Fruit fly (Drosophila melanogaster) whole organism, embryonic: ENCODE results near the gene RpL37A.

ENCODE experiments used
- B-H1 ChIP-seq: fragments of 200-800 bp; sonication (Bioruptor generic); IDR thresholded peaks from 3 replicates; pipeline ENCODE4 v1.3.6; 2022; ENCODE audit warnings: missing biosample characterization, missing genetic modification characterization
- Bgb ChIP-seq: fragments of 200-800 bp; sonication (Bioruptor generic); IDR thresholded peaks from 2 replicates; pipeline ENCODE4 v1.3.6; 2022; ENCODE audit warnings: missing biosample characterization, missing genetic modification characterization; ENCODE audit not compliant: partially characterized antibody
- Blimp-1 ChIP-seq: fragments of 200-800 bp; sonication (Bioruptor generic); optimal IDR thresholded peaks from 3 replicates; lab custom pipeline; 2018; ENCODE audit warnings: missing biosample characterization, missing genetic modification characterization, mild to moderate bottlenecking, moderate library complexity, missing genetic modification reagents
- CG10209 ChIP-seq: fragments of 200-800 bp; sonication (Bioruptor generic); optimal IDR thresholded peaks from 3 replicates; lab custom pipeline; 2017; ENCODE audit warnings: missing biosample characterization, mild to moderate bottlenecking, missing genetic modification characterization, missing genetic modification reagents
- CG13296 ChIP-seq: fragments of 200-800 bp; sonication (Bioruptor generic); optimal IDR thresholded peaks from 3 replicates; lab custom pipeline; 2018; ENCODE audit warnings: missing biosample characterization, mild to moderate bottlenecking, missing genetic modification characterization
- CG1529 ChIP-seq: fragments of 200-800 bp; sonication (Bioruptor generic); optimal IDR thresholded peaks from 3 replicates; lab custom pipeline; 2018; ENCODE audit warnings: missing biosample characterization, missing genetic modification characterization
- CG16863 ChIP-seq: fragments of 200-800 bp; sonication (Bioruptor generic); optimal IDR thresholded peaks from 3 replicates; lab custom pipeline; 2016; ENCODE audit warnings: missing biosample characterization, missing genetic modification characterization
- CG17328 ChIP-seq: fragments of 200-800 bp; sonication (Bioruptor generic); IDR thresholded peaks from 2 replicates; pipeline ENCODE4 v1.3.6; 2022; ENCODE audit warnings: missing biosample characterization, missing genetic modification characterization
- CG18764 ChIP-seq: fragments of 200-800 bp; sonication (Bioruptor generic); optimal IDR thresholded peaks from 3 replicates; lab custom pipeline; 2016; ENCODE audit warnings: missing biosample characterization, missing genetic modification characterization
- CG33213 ChIP-seq: fragments of 200-800 bp; sonication (Bioruptor generic); optimal IDR thresholded peaks from 3 replicates; lab custom pipeline; 2016; ENCODE audit warnings: missing biosample characterization, missing genetic modification characterization
- CG4328 ChIP-seq: fragments of 200-800 bp; sonication (Bioruptor generic); optimal IDR thresholded peaks from 3 replicates; lab custom pipeline; 2017; ENCODE audit warnings: missing biosample characterization, missing genetic modification reagents, missing genetic modification characterization
- CG4360 ChIP-seq: fragments of 200-800 bp; sonication (Bioruptor generic); IDR thresholded peaks from 2 replicates; pipeline ENCODE4 v1.3.6; 2022; ENCODE audit warnings: missing biosample characterization, missing genetic modification characterization
- CG4707 ChIP-seq: fragments of 200-800 bp; sonication (Bioruptor generic); optimal IDR thresholded peaks from 2 replicates; lab custom pipeline; 2018; ENCODE audit warnings: missing biosample characterization, mild to moderate bottlenecking, missing genetic modification characterization, moderate library complexity
- CG4730 ChIP-seq: fragments of 200-800 bp; sonication (Bioruptor generic); IDR thresholded peaks from 2 replicates; pipeline ENCODE4 v1.3.6; 2022; ENCODE audit warnings: missing biosample characterization, missing genetic modification characterization
- CG6654 ChIP-seq: fragments of 200-800 bp; sonication (Bioruptor generic); optimal IDR thresholded peaks from 2 replicates; lab custom pipeline; 2017; ENCODE audit warnings: missing biosample characterization, mild to moderate bottlenecking, missing genetic modification characterization
- CG6683 ChIP-seq: fragments of 200-800 bp; sonication (Bioruptor generic); optimal IDR thresholded peaks from 2 replicates; lab custom pipeline; 2017; ENCODE audit warnings: missing biosample characterization, mild to moderate bottlenecking, missing genetic modification characterization, missing genetic modification reagents
- CG7839 ChIP-seq: fragments of 200-800 bp; sonication (Bioruptor generic); optimal IDR thresholded peaks from 3 replicates; lab custom pipeline; 2018; ENCODE audit warnings: missing biosample characterization, mild to moderate bottlenecking, missing genetic modification characterization, moderate library complexity
- CG7963 ChIP-seq: fragments of 200-800 bp; sonication (Bioruptor generic); IDR thresholded peaks from 3 replicates; pipeline ENCODE4 v1.3.6; 2022; ENCODE audit warnings: missing biosample characterization, missing genetic modification characterization; ENCODE audit not compliant: partially characterized antibody
- CG8089 ChIP-seq: fragments of 200-800 bp; sonication (Bioruptor generic); optimal IDR thresholded peaks from 3 replicates; lab custom pipeline; 2016; ENCODE audit warnings: missing biosample characterization, missing genetic modification characterization
- E2f2 ChIP-seq: fragments of 200-800 bp; sonication (Bioruptor generic); IDR thresholded peaks from 2 replicates; pipeline ENCODE4 v1.3.6; 2022; ENCODE audit warnings: missing biosample characterization, missing genetic modification characterization
- Gug ChIP-seq: fragments of 200-800 bp; sonication (Bioruptor generic); IDR thresholded peaks from 4 replicates; pipeline ENCODE4 v1.3.6; 2022; ENCODE audit warnings: missing biosample characterization, missing genetic modification characterization
- NC2β ChIP-seq: fragments of 200-800 bp; sonication (Bioruptor generic); optimal IDR thresholded peaks from 2 replicates; lab custom pipeline; 2016; ENCODE audit warnings: missing biosample characterization, missing genetic modification characterization
- Scr ChIP-seq: fragments of 200-800 bp; sonication (Bioruptor generic); IDR thresholded peaks from 2 replicates; pipeline ENCODE4 v1.3.6; 2022; ENCODE audit warnings: missing biosample characterization, missing genetic modification characterization; ENCODE audit not compliant: partially characterized antibody
- Side ChIP-seq: fragments of 200-800 bp; sonication (Bioruptor generic); optimal IDR thresholded peaks from 2 replicates; lab custom pipeline; 2016; ENCODE audit warnings: missing biosample characterization, missing genetic modification characterization
- Sox100B ChIP-seq: fragments of 200-800 bp; sonication (Bioruptor generic); optimal IDR thresholded peaks from 3 replicates; lab custom pipeline; 2018; ENCODE audit warnings: missing biosample characterization, mild to moderate bottlenecking, missing genetic modification characterization
- Sry-δ ChIP-seq: fragments of 200-800 bp; sonication (Bioruptor generic); optimal IDR thresholded peaks from 2 replicates; lab custom pipeline; 2016; ENCODE audit warnings: missing biosample characterization, missing genetic modification characterization
- Tbp ChIP-seq: fragments of >200 bp; optimal IDR thresholded peaks from 2 replicates; lab custom pipeline; 2018; ENCODE audit warnings: missing biosample characterization, missing genetic modification characterization
- ac ChIP-seq: fragments of 200-800 bp; sonication (Bioruptor generic); optimal IDR thresholded peaks from 3 replicates; lab custom pipeline; 2017; ENCODE audit warnings: missing biosample characterization, mild to moderate bottlenecking, missing genetic modification characterization
- al ChIP-seq: fragments of 200-800 bp; sonication (Bioruptor generic); IDR thresholded peaks from 2 replicates; pipeline ENCODE4 v1.3.6; 2022; ENCODE audit warnings: missing biosample characterization, missing genetic modification characterization
- bigmax ChIP-seq: fragments of 200-800 bp; sonication (Bioruptor generic); optimal IDR thresholded peaks from 2 replicates; lab custom pipeline; 2018; ENCODE audit warnings: missing biosample characterization, mild to moderate bottlenecking, missing genetic modification characterization
- br ChIP-seq: fragments of >200 bp; optimal IDR thresholded peaks from 2 replicates; lab custom pipeline; 2017
- bsh ChIP-seq, 2 experiments: fragments of 200-800 bp; sonication (Bioruptor generic); optimal IDR thresholded peaks; 2 replicates each; lab custom pipeline; 2017 to 2018; ENCODE audit warnings: mild to moderate bottlenecking in 2 of 2, missing biosample characterization in 2 of 2, missing genetic modification characterization in 2 of 2, moderate library complexity in 1 of 2
- cg ChIP-seq: fragments of 200-800 bp; sonication (Bioruptor generic); optimal IDR thresholded peaks from 3 replicates; lab custom pipeline; 2019; ENCODE audit warnings: missing biosample characterization, mild to moderate bottlenecking, missing genetic modification characterization, moderate library complexity
- crp ChIP-seq, 2 experiments: fragments of 200-800 bp; sonication (Bioruptor generic); optimal IDR thresholded peaks; 2 replicates in 1 of 2; 3 replicates in 1 of 2; lab custom pipeline; 2017; ENCODE audit warnings: missing biosample characterization in 2 of 2, missing genetic modification characterization in 2 of 2, mild to moderate bottlenecking in 1 of 2, moderate library complexity in 1 of 2
- danr ChIP-seq: fragments of 200-800 bp; sonication (Bioruptor generic); IDR thresholded peaks from 2 replicates; pipeline ENCODE4 v1.3.6; 2022; ENCODE audit warnings: missing biosample characterization, missing genetic modification characterization
- dati ChIP-seq: fragments of 200-800 bp; sonication (Bioruptor generic); IDR thresholded peaks from 2 replicates; pipeline ENCODE4 v1.3.6; 2022; ENCODE audit warnings: missing biosample characterization, missing genetic modification characterization
- dimm ChIP-seq: fragments of 200-800 bp; sonication (Bioruptor generic); IDR thresholded peaks from 2 replicates; pipeline ENCODE4 v1.3.6; 2022; ENCODE audit warnings: missing biosample characterization, missing genetic modification characterization
- dmrt99B ChIP-seq: fragments of 200-800 bp; sonication (Bioruptor generic); optimal IDR thresholded peaks from 2 replicates; lab custom pipeline; 2018; ENCODE audit warnings: missing biosample characterization, mild to moderate bottlenecking, missing genetic modification characterization, moderate library complexity
- fd64A ChIP-seq: fragments of 200-800 bp; sonication (Bioruptor generic); optimal IDR thresholded peaks from 3 replicates; lab custom pipeline; 2018; ENCODE audit warnings: missing biosample characterization, mild to moderate bottlenecking, missing genetic modification characterization
- grn ChIP-seq: fragments of 200-800 bp; sonication (Bioruptor generic); optimal IDR thresholded peaks from 3 replicates; lab custom pipeline; 2017; ENCODE audit warnings: missing biosample characterization, missing genetic modification characterization
- jing ChIP-seq: fragments of 200-800 bp; sonication (Bioruptor generic); optimal IDR thresholded peaks from 2 replicates; lab custom pipeline; 2018; ENCODE audit warnings: missing biosample characterization, mild to moderate bottlenecking, missing genetic modification characterization
- lab ChIP-seq: fragments of 200-800 bp; sonication (Bioruptor generic); optimal IDR thresholded peaks from 3 replicates; lab custom pipeline; 2017; ENCODE audit warnings: missing biosample characterization, missing genetic modification characterization, mild to moderate bottlenecking, moderate library complexity, missing genetic modification reagents
- lmd ChIP-seq: fragments of 200-800 bp; sonication (Bioruptor generic); IDR thresholded peaks from 2 replicates; pipeline ENCODE4 v1.3.6; 2022; ENCODE audit warnings: missing biosample characterization, missing genetic modification characterization
- lov ChIP-seq, 2 experiments: fragments of 200-800 bp in 1 of 2; fragments of >200 bp in 1 of 2; sonication (Bioruptor generic) in 1 of 2; IDR thresholded peaks in 1 of 2; optimal IDR thresholded peaks in 1 of 2; 2 replicates in 1 of 2; 3 replicates in 1 of 2; pipeline versions ENCODE4 v1.3.6 to Lab custom; 2017 to 2022; ENCODE audit warnings: missing biosample characterization in 1 of 2, missing genetic modification characterization in 1 of 2
- nmo ChIP-seq: fragments of 200-800 bp; sonication (Bioruptor generic); optimal IDR thresholded peaks from 2 replicates; lab custom pipeline; 2018; ENCODE audit warnings: missing biosample characterization, mild to moderate bottlenecking, missing genetic modification characterization, moderate library complexity
- pum ChIP-seq: fragments of 200-800 bp; sonication (Bioruptor generic); optimal IDR thresholded peaks from 2 replicates; lab custom pipeline; 2016; ENCODE audit warnings: missing biosample characterization, missing genetic modification characterization
- sna ChIP-seq: fragments of 200-800 bp; sonication (Bioruptor generic); IDR thresholded peaks from 2 replicates; pipeline ENCODE4 v1.3.6; 2022; ENCODE audit warnings: missing biosample characterization, missing genetic modification characterization; ENCODE audit not compliant: partially characterized antibody
- tin ChIP-seq: fragments of 200-800 bp; sonication (Bioruptor generic); optimal IDR thresholded peaks from 3 replicates; lab custom pipeline; 2016; ENCODE audit warnings: missing biosample characterization, missing genetic modification characterization

The RpL37A gene

DNA sequence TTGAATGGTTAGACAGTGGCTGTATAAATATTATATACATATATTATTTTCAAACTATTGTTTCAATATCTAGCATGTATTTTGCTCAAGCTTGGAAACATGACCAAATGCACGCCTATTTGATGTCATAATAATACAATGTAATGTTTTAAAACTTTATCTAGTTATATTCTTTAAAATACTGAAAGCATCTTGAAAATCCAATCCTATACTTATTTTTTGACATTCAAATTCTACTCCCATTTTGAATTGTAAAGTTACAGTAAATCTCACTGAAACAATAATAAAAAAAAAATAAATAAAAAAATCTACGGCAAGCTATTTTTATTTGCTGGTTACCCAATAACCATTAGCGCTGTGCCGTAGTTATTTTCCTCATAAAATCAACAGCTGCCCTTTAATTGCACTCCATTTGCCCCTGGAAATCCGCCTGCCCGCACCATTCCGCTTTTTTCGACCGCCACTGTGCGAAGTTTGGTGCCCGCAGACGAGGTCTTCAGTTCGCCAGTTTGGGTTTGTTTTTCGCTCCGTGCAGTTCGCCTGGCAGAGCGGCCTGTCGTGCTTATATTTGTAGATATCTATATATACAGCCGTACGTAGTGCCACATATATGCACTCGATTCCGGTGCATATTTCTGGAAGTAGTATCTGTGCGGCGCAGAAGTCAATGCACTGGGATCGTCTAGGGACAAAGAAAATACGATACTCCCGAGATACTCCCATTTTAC is 25.7 kb upstream of the RpL37A start (continued):
- no peak for TF ChIP-seq fd64A (GFP tag; lab: Kevin White, UChicago)
- peak; percentile 67 for TF ChIP-seq lab (GFP tag; lab: Kevin White, UChicago)
- TF ChIP-seq Tbp (GFP tag; lab: Kevin White, UChicago) = no peak
- TF ChIP-seq jing (GFP tag; lab: Kevin White, UChicago) = no peak
- peak; percentile 3 for TF ChIP-seq CG33213 (GFP tag; lab: Kevin White, UChicago)
- peak; percentile 43 for TF ChIP-seq CG13296 (GFP tag; lab: Kevin White, UChicago)
- TF ChIP-seq Side (GFP tag; lab: Kevin White, UChicago) = peak; percentile 7
- peak; percentile 31 for TF ChIP-seq CG4328
- TF ChIP-seq CG17328 (GFP tag; lab: Robert Waterston, UW) = peak; percentile 13; the same call in 1 of the 2 replicates
- TF ChIP-seq CG7839 (tag; lab: Kevin White, UChicago) = peak; percentile 61
- TF ChIP-seq lmd = peak; percentile 54; the same call in 1 of the 2 replicates
- TF ChIP-seq CG6683 (GFP tag; lab: Kevin White, UChicago) = no peak
- TF ChIP-seq Sry-δ (GFP tag; lab: Kevin White, UChicago) = no peak
- peak; percentile 34 for TF ChIP-seq CG10209
- TF ChIP-seq dati (GFP tag; lab: Robert Waterston, UW) = no peak
- no peak for TF ChIP-seq cg
- peak; percentile 34 for TF ChIP-seq bsh (GFP tag; optimal IDR thresholded peaks at IDR 0.05; lab: Kevin White, UChicago)
- TF ChIP-seq CG18764 = no peak
- peak; percentile 56 for TF ChIP-seq tin
- no peak for TF ChIP-seq Bgb (GFP tag; lab: Robert Waterston, UW)
- no peak for TF ChIP-seq CG7963 (GFP tag; lab: Robert Waterston, UW)
- TF ChIP-seq CG4360 (GFP tag; lab: Robert Waterston, UW) = no peak
- no peak for TF ChIP-seq grn (GFP tag; lab: Kevin White, UChicago)
- TF ChIP-seq Gug = peak; percentile 85
- TF ChIP-seq crp (GFP tag; optimal IDR thresholded peaks at IDR 0.05; lab: Kevin White, UChicago) = peak in 1 of 2 experiments; percentile 1
- 0 out of 2 replicates have a peak, but pooled peaks have one; percentile 23 for TF ChIP-seq E2f2 (GFP tag; lab: Robert Waterston, UW)
- TF ChIP-seq CG8089 (GFP tag; lab: Kevin White, UChicago) = peak; percentile 13
- no peak for TF ChIP-seq bigmax (GFP tag; lab: Kevin White, UChicago)
- TF ChIP-seq sna (GFP tag; lab: Robert Waterston, UW) = no peak
- TF ChIP-seq CG6654 = no peak
- TF ChIP-seq CG4707 = no peak
- peak; percentile 77 for TF ChIP-seq dmrt99B (tag; lab: Kevin White, UChicago)
- 0 out of 2 replicates have a peak, but pooled peaks have one; percentile 14 for TF ChIP-seq CG4730
- peak; percentile 78 for TF ChIP-seq Sox100B (GFP tag; lab: Kevin White, UChicago)
- no peak for TF ChIP-seq br (lab: Kevin White, UChicago)
- TF ChIP-seq lov (optimal IDR thresholded peaks at IDR 0.05; lab: Kevin White, UChicago) = no peak
- no peak for TF ChIP-seq lov (GFP tag; IDR thresholded peaks at IDR 0.05; lab: Robert Waterston, UW)
- peak; percentile 52 for TF ChIP-seq CG16863
- TF ChIP-seq nmo (GFP tag; lab: Kevin White, UChicago) = peak; percentile 54
- TF ChIP-seq B-H1 (GFP tag; lab: Robert Waterston, UW) = 0 out of 3 replicates have a peak, but pooled peaks have one; percentile 10
- TF ChIP-seq CG1529 (GFP tag; lab: Kevin White, UChicago) = peak; percentile 1
- TF ChIP-seq Scr (GFP tag; lab: Robert Waterston, UW) = no peak
- TF ChIP-seq ac (GFP tag; lab: Kevin White, UChicago) = no peak
- TF ChIP-seq al (GFP tag; lab: Robert Waterston, UW) = no peak
- TF ChIP-seq NC2β = no peak
- TF ChIP-seq dimm = peak; percentile 46
- TF ChIP-seq Blimp-1 (GFP tag; lab: Kevin White, UChicago) = peak; percentile 32
- TF ChIP-seq pum (GFP tag; lab: Kevin White, UChicago) = peak; percentile 42
- TF ChIP-seq danr = peak; percentile 11; the same call in 1 of the 2 replicates
